Worm (Caenorhabditis elegans): Measurements from ENCODE around the gene Y41D4A.3.

The Y41D4A.3 gene

ce11 chrIV:1769074-1769473 is 15.5 kb downstream of the Y41D4A.3 start:
- TF ChIP-seq ceh-8 (GFP tag; optimal IDR thresholded peaks at IDR 0.05) (peak; percentile 71), unc-86 (tag; optimal IDR thresholded peaks at IDR 0.05) (no peak), zag-1 (tag; optimal IDR thresholded peaks at IDR 0.05) (no peak), nhr-19 (GFP tag; conservative IDR thresholded peaks at IDR 0.05) (no peak), unc-30 (tag; optimal IDR thresholded peaks at IDR 0.05) (no peak), efl-1 (optimal IDR thresholded peaks at IDR 0.05) (no peak), efl-1 (GFP tag; optimal IDR thresholded peaks at IDR 0.05 in 1 of 2) (no peak), lin-35 (GFP tag; optimal IDR thresholded peaks at IDR 0.05) (no peak), ceh-88 (GFP tag; IDR thresholded peaks at IDR 0.05) (no peak), pqm-1 (tag; optimal IDR thresholded peaks at IDR 0.05) (no peak), ets-5 (GFP tag; IDR thresholded peaks at IDR 0.05) (0 out of 2 replicates have a peak, but pooled peaks have one; percentile 41)

ce11 chrIV:1771843-1772242 is 18.3 kb downstream of the Y41D4A.3 start, which contains the start of gene Y41D4A.1:
TSS of gene Y41D4A.1 (plus strand) at chrIV:1772143.
- TF ChIP-seq mab-9 (GFP tag; IDR thresholded peaks at IDR 0.05) (no peak), efl-1 (optimal IDR thresholded peaks at IDR 0.05) (no peak), efl-1 (GFP tag; optimal IDR thresholded peaks at IDR 0.05 in 1 of 2) (peak in 1 of 2 experiments; percentile 9)

DNA sequence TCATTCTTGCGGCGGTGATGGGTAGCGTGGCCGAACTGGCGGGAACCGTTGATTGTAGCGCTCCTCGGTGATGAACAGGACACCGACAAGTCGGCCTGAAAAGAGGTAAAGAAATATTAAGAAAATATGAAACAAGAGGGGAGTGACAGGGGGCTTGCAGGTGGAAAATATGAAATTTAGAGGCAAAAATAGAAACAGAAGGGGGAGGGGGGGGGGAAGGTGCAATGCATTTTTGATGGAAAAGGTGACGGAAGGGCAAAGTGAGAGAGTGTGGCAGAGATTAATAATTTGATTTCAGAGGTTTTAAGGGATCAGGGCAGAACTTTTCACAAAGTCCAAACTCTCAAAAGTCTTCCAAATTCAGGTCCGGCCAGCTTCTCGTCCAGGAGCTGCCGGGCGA is 28.0 kb downstream of the Y41D4A.3 start, which contains the start of gene frpr-19:
Gene frpr-19 (minus strand): TSS at position 101 of the 400 bp plus-strand sequence.
- TF ChIP-seq pqm-1 (tag; optimal IDR thresholded peaks at IDR 0.05), result no peak
- TF ChIP-seq aha-1 (tag; optimal IDR thresholded peaks at IDR 0.05), result no peak
- TF ChIP-seq zag-1 (tag; optimal IDR thresholded peaks at IDR 0.05), result no peak

DNA sequence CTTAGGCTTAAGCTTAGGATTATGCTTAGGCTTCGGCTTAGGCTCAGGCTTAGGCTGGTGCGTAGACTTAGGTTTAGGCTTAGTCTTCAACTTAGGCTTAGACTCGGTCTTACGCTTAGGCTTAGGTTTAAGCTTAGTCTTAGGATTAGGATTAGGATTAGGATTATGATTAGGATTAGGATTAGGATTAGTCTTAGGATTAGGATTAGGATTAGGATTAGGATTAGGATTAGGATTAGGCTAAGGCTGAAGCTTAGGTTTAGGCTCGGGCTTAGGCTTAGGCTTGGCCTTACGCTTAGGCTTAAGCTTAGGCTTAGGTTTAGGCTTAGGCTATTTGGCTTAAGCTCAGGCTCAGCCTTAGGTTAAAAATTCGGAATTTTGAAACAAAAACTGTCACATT is 31.6 kb downstream of the Y41D4A.3 start:
- no peak for TF ChIP-seq ceh-63 (GFP tag; optimal IDR thresholded peaks at IDR 0.05)
- no peak for TF ChIP-seq isw-1 (GFP tag; IDR thresholded peaks at IDR 0.05)
- no peak for TF ChIP-seq nhr-47 (tag; optimal IDR thresholded peaks at IDR 0.05)
- TF ChIP-seq nhr-85 (tag), result no peak
- no peak for TF ChIP-seq nhr-237 (tag; optimal IDR thresholded peaks at IDR 0.05)
- no peak for TF ChIP-seq unc-98 (GFP tag; IDR thresholded peaks at IDR 0.05)
- no peak for TF ChIP-seq nhr-11 (tag; optimal IDR thresholded peaks at IDR 0.05)
- TF ChIP-seq nhr-77 (tag; optimal IDR thresholded peaks at IDR 0.05), result no peak
- no peak for TF ChIP-seq ztf-4 (tag; optimal IDR thresholded peaks at IDR 0.05)
- no peak for TF ChIP-seq nhr-90 (tag; optimal IDR thresholded peaks at IDR 0.05; ENCODE audit: poor library complexity)
- no peak for TF ChIP-seq jun-1 (tag; optimal IDR thresholded peaks at IDR 0.05)
- no peak for TF ChIP-seq xbp-1 (tag; optimal IDR thresholded peaks at IDR 0.05)
- TF ChIP-seq hpl-2 (GFP tag; optimal IDR thresholded peaks at IDR 0.05), result no peak

DNA sequence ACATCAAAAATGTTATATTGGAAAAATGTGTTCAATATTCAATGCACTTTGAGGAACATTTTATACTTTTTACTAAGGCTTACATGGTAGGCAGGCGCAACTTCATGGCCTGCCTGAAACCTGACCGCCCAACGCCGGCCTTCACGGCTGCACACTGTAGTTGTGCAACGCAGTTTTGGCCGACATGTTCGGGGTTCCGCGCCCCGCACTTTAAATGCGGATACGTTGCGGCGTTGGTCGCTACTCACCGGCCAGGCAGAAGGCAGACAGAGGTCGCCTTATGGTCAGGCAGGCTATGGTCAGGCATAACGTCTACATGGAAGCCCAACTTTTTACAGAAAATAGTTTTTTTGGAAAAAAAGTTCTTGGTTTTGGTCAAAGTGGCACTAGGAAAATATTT is 37.1 kb downstream of the Y41D4A.3 start:
- TF ChIP-seq efl-1 (optimal IDR thresholded peaks at IDR 0.05), result no peak
- peak in 1 of 2 experiments; percentile 44 for TF ChIP-seq efl-1 (GFP tag; optimal IDR thresholded peaks at IDR 0.05 in 1 of 2)
- no peak for TF ChIP-seq tlp-1 (tag; optimal IDR thresholded peaks at IDR 0.05)

DNA sequence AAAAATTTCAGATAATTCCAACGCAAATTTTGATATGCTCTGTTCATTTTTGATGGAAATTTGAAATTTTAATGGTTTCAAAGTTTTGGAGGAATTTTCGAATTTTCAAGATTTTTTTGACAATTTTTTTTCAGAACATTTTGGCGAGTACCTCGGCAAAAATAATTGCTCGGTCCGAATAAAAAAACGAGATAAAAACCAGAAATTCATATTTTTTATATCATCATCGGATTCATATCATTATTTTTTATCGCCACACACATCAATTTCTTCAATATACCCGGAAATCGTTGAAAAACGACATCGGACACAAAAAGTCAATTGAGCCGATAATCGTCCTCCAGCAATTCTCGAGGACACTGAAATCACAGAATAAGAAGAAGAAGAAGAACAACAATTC is 38.2 kb downstream of the Y41D4A.3 start:
- no peak for TF ChIP-seq grh-1 (GFP tag; IDR thresholded peaks at IDR 0.05)
- peak; percentile 51 for TF ChIP-seq nhr-85 (tag)

- TF ChIP-seq nhr-28 (tag; optimal IDR thresholded peaks at IDR 0.05), result no peak
- no peak for TF ChIP-seq unc-86 (tag; optimal IDR thresholded peaks at IDR 0.05)
- TF ChIP-seq dsc-1 (tag; optimal IDR thresholded peaks at IDR 0.05), result no peak
- TF ChIP-seq efl-3 (GFP tag; optimal IDR thresholded peaks at IDR 0.05), result no peak
- TF ChIP-seq nhr-85 (tag), result no peak
- no peak for TF ChIP-seq fos-1 (tag; optimal IDR thresholded peaks at IDR 0.05)
- TF ChIP-seq pqm-1 (tag; optimal IDR thresholded peaks at IDR 0.05), result no peak
- no peak for TF ChIP-seq lin-39 (tag; optimal IDR thresholded peaks at IDR 0.05)
- no peak for TF ChIP-seq snu-23 (GFP tag; optimal IDR thresholded peaks at IDR 0.05)
- no peak for TF ChIP-seq hlh-17 (GFP tag; optimal IDR thresholded peaks at IDR 0.05; ENCODE audit: borderline replicate concordance)
- no peak for TF ChIP-seq nhr-71 (tag; optimal IDR thresholded peaks at IDR 0.05)
- no peak for TF ChIP-seq nhr-12 (tag; optimal IDR thresholded peaks at IDR 0.05)
- TF ChIP-seq snpc-4 (tag; optimal IDR thresholded peaks at IDR 0.05), result no peak
- TF ChIP-seq hlh-4 (tag; optimal IDR thresholded peaks at IDR 0.05), result no peak
- no peak for TF ChIP-seq skn-1 (tag; optimal IDR thresholded peaks at IDR 0.05)
- no peak for TF ChIP-seq ceh-88 (GFP tag; IDR thresholded peaks at IDR 0.05)
- TF ChIP-seq nhr-47 (tag; optimal IDR thresholded peaks at IDR 0.05), result no peak
- no peak for TF ChIP-seq ceh-8 (GFP tag; optimal IDR thresholded peaks at IDR 0.05)
- no peak for TF ChIP-seq mef-2 (tag; optimal IDR thresholded peaks at IDR 0.05)
These were observed 50.3 kb downstream of the Y41D4A.3 start, which contains the start of gene Y38C1BA.1 for ce11 chrIV:1803882-1804281. TSS of gene Y38C1BA.1 (minus strand) at chrIV:1803982.

Measured in whole organism, L1 larva.